Worm (Caenorhabditis elegans) whole organism, L4 larva: ENCODE data around the gene nlp-28.

Source experiments
- R02D3.7 ChIP-seq: fragments of 150-350 bp; sonication (generic microtip); optimal IDR thresholded peaks from 3 replicates; lab custom pipeline; 2014; ENCODE audit warnings: missing biosample characterization, missing genetic modification characterization
- Y48G9A.11 ChIP-seq: fragments of 200-800 bp; sonication (Bioruptor generic); IDR thresholded peaks from 2 replicates; pipeline ENCODE4 v1.3.6; 2022; ENCODE audit warnings: missing genetic modification reagents, missing genetic modification characterization, missing compliant biosample characterization
- aly-2 ChIP-seq: sonication (generic microtip); optimal IDR thresholded peaks from 2 replicates; lab custom pipeline; 2018; ENCODE audit warnings: missing biosample characterization, missing genetic modification characterization
- ama-1 ChIP-seq: fragments of 150-350 bp; optimal IDR thresholded peaks from 2 replicates; lab custom pipeline; 2014; ENCODE audit warnings: inconsistent platforms, mixed read lengths
- ceh-20 ChIP-seq: fragments of 200-800 bp; sonication (Bioruptor generic); IDR thresholded peaks from 2 replicates; pipeline ENCODE4 v1.3.6; 2022; ENCODE audit warnings: missing genetic modification reagents, missing genetic modification characterization, missing compliant biosample characterization
- ceh-32 ChIP-seq: sonication (generic microtip); optimal IDR thresholded peaks from 2 replicates; lab custom pipeline; 2016; ENCODE audit warnings: mild to moderate bottlenecking, missing genetic modification characterization, missing compliant biosample characterization; ENCODE audit not compliant: poor library complexity
- ceh-82 ChIP-seq: sonication (generic microtip); optimal IDR thresholded peaks from 2 replicates; lab custom pipeline; 2017; ENCODE audit warnings: missing biosample characterization, missing genetic modification characterization
- ces-1 ChIP-seq: fragments of 150-350 bp; sonication (generic microtip); optimal IDR thresholded peaks from 4 replicates; lab custom pipeline; 2014; ENCODE audit warnings: missing biosample characterization, missing genetic modification reagents, missing genetic modification characterization
- daf-16 ChIP-seq, 3 experiments: sonication (generic microtip); optimal IDR thresholded peaks; 2 replicates each; lab custom pipeline; 2016 to 2017; ENCODE audit warnings: missing genetic modification characterization in 3 of 3, missing genetic modification reagents in 3 of 3, mild to moderate bottlenecking in 2 of 3, missing compliant biosample characterization in 2 of 3, missing biosample characterization in 1 of 3, moderate library complexity in 1 of 3
- daf-19 ChIP-seq: fragments of 200-800 bp; sonication (Bioruptor generic); conservative IDR thresholded peaks from 2 replicates; pipeline ENCODE4 v1.3.6; 2022; ENCODE audit warnings: missing genetic modification characterization, missing compliant biosample characterization
- dmd-6 ChIP-seq: fragments of 200-800 bp; sonication (Bioruptor generic); IDR thresholded peaks from 2 replicates; pipeline ENCODE4 v1.3.6; 2022; ENCODE audit warnings: missing genetic modification reagents, missing genetic modification characterization, missing compliant biosample characterization
- dmd-8 ChIP-seq: fragments of 200-800 bp; sonication (Bioruptor generic); IDR thresholded peaks from 2 replicates; pipeline ENCODE4 v1.3.6; 2022; ENCODE audit warnings: missing genetic modification characterization, missing compliant biosample characterization
- dve-1 ChIP-seq: sonication (generic microtip); optimal IDR thresholded peaks from 2 replicates; lab custom pipeline; 2017; ENCODE audit warnings: antibody characterized with exemption, mild to moderate bottlenecking, missing genetic modification characterization, missing compliant biosample characterization; ENCODE audit not compliant: insufficient read depth
- fkh-10 ChIP-seq: fragments of 150-350 bp; optimal IDR thresholded peaks from 2 replicates; lab custom pipeline; 2014; ENCODE audit warnings: missing biosample characterization, missing genetic modification reagents, missing genetic modification characterization
- gei-8 ChIP-seq: fragments of 200-800 bp; sonication (Bioruptor generic); optimal IDR thresholded peaks from 2 replicates; lab custom pipeline; 2018; ENCODE audit warnings: mild to moderate bottlenecking, missing genetic modification characterization, missing compliant biosample characterization
- hlh-11 ChIP-seq: fragments of 200-800 bp; sonication (Bioruptor generic); optimal IDR thresholded peaks from 2 replicates; lab custom pipeline; 2018; ENCODE audit warnings: mild to moderate bottlenecking, missing genetic modification characterization, missing compliant biosample characterization
- lim-7 ChIP-seq: fragments of 200-800 bp; sonication (Bioruptor generic); IDR thresholded peaks from 2 replicates; pipeline ENCODE4 v1.3.6; 2022; ENCODE audit warnings: missing genetic modification characterization, missing compliant biosample characterization
- lin-29 ChIP-seq: fragments of 200-800 bp; sonication (Bioruptor generic); IDR thresholded peaks from 2 replicates; pipeline ENCODE4 v1.3.6; 2022; ENCODE audit warnings: missing genetic modification reagents, missing genetic modification characterization, missing compliant biosample characterization
- lin-39 ChIP-seq: fragments of 150-350 bp; optimal IDR thresholded peaks from 2 replicates; lab custom pipeline; 2014; ENCODE audit warnings: missing biosample characterization, missing genetic modification reagents, missing genetic modification characterization
- lsy-2 ChIP-seq, 2 experiments: fragments of 150-350 bp in 1 of 2; sonication (generic microtip) in 1 of 2; optimal IDR thresholded peaks; 2 replicates each; lab custom pipeline; 2014 to 2017; ENCODE audit warnings: missing biosample characterization in 2 of 2, missing genetic modification characterization in 2 of 2
- mdl-1 ChIP-seq, 2 experiments: fragments of 150-350 bp in 1 of 2; sonication (generic microtip) in 1 of 2; optimal IDR thresholded peaks; 2 replicates each; lab custom pipeline; 2014 to 2017; ENCODE audit warnings: missing biosample characterization in 2 of 2, missing genetic modification characterization in 2 of 2
- mes-2 ChIP-seq: sonication (generic microtip); optimal IDR thresholded peaks from 2 replicates; lab custom pipeline; 2016; ENCODE audit warnings: missing genotype, mild to moderate bottlenecking, missing genetic modification characterization, missing compliant biosample characterization; ENCODE audit not compliant: poor library complexity, severe bottlenecking
- nhr-102 ChIP-seq: sonication (generic microtip); optimal IDR thresholded peaks from 2 replicates; lab custom pipeline; 2016; ENCODE audit warnings: mild to moderate bottlenecking, missing genetic modification characterization, moderate library complexity, missing compliant biosample characterization
- nhr-111 ChIP-seq: fragments of 200-800 bp; sonication (Bioruptor generic); optimal IDR thresholded peaks from 2 replicates; lab custom pipeline; 2018; ENCODE audit warnings: mild to moderate bottlenecking, missing genetic modification characterization, missing compliant biosample characterization
- nhr-237 ChIP-seq: sonication (generic microtip); optimal IDR thresholded peaks from 2 replicates; lab custom pipeline; 2017; ENCODE audit warnings: missing biosample characterization, missing genetic modification characterization
- nhr-25 ChIP-seq: sonication (generic microtip); optimal IDR thresholded peaks from 2 replicates; lab custom pipeline; 2017; ENCODE audit warnings: missing genetic modification characterization, mild to moderate bottlenecking, missing compliant biosample characterization, antibody characterized with exemption, moderate library complexity, borderline replicate concordance; ENCODE audit not compliant: insufficient read depth
- nhr-28 ChIP-seq: fragments of 150-350 bp; optimal IDR thresholded peaks from 2 replicates; lab custom pipeline; 2014; ENCODE audit warnings: missing biosample characterization, missing genetic modification characterization
- nhr-48 ChIP-seq: sonication (generic microtip); optimal IDR thresholded peaks from 2 replicates; lab custom pipeline; 2016; ENCODE audit warnings: mild to moderate bottlenecking, missing genetic modification characterization, missing compliant biosample characterization
- nhr-6 ChIP-seq: fragments of 150-350 bp; optimal IDR thresholded peaks from 2 replicates; lab custom pipeline; 2014; ENCODE audit warnings: missing biosample characterization, missing genetic modification characterization
- nhr-77 ChIP-seq: fragments of 150-350 bp; optimal IDR thresholded peaks from 2 replicates; lab custom pipeline; 2014; ENCODE audit warnings: missing biosample characterization, missing genetic modification characterization
- pha-4 ChIP-seq, 2 experiments: fragments of 150-350 bp in 1 of 2; fragments of 200-800 bp in 1 of 2; sonication (Bioruptor generic) in 1 of 2; IDR thresholded peaks in 1 of 2; optimal IDR thresholded peaks in 1 of 2; 2 replicates each; pipeline versions ENCODE4 v1.3.6 to Lab custom; 2014 to 2022; ENCODE audit warnings: missing genetic modification characterization in 2 of 2, missing genetic modification reagents in 2 of 2, missing biosample characterization in 1 of 2, missing compliant biosample characterization in 1 of 2
- pqm-1 ChIP-seq: sonication (generic microtip); optimal IDR thresholded peaks from 2 replicates; lab custom pipeline; 2017; ENCODE audit warnings: missing biosample characterization, missing genetic modification characterization
- saeg-2 ChIP-seq: fragments of 200-800 bp; sonication (Bioruptor generic); IDR thresholded peaks from 2 replicates; pipeline ENCODE4 v1.3.6; 2022; ENCODE audit warnings: missing genetic modification reagents, missing genetic modification characterization, missing compliant biosample characterization
- spr-3 ChIP-seq: fragments of 200-800 bp; sonication (Bioruptor generic); optimal IDR thresholded peaks from 2 replicates; lab custom pipeline; 2018; ENCODE audit warnings: mild to moderate bottlenecking, missing genetic modification characterization, missing compliant biosample characterization
- tra-1 ChIP-seq: fragments of 200-800 bp; sonication (Bioruptor generic); IDR thresholded peaks from 2 replicates; pipeline ENCODE4 v1.3.6; 2022; ENCODE audit warnings: missing genetic modification reagents, missing genetic modification characterization, missing compliant biosample characterization
- unc-130 ChIP-seq: sonication (generic microtip); optimal IDR thresholded peaks from 2 replicates; lab custom pipeline; 2016; ENCODE audit warnings: missing genetic modification reagents, missing genetic modification characterization, missing compliant biosample characterization
- unc-39 ChIP-seq: sonication (generic microtip); optimal IDR thresholded peaks from 2 replicates; lab custom pipeline; 2017; ENCODE audit warnings: missing biosample characterization, missing genetic modification characterization
- vab-7 ChIP-seq: fragments of 200-800 bp; sonication (Bioruptor generic); IDR thresholded peaks from 2 replicates; pipeline ENCODE4 v1.3.6; 2022; ENCODE audit warnings: missing genetic modification reagents, missing genetic modification characterization, missing compliant biosample characterization
- zag-1 ChIP-seq: fragments of 150-350 bp; optimal IDR thresholded peaks from 2 replicates; lab custom pipeline; 2014; ENCODE audit warnings: missing biosample characterization, missing genetic modification characterization
- ztf-7 ChIP-seq: fragments of 150-350 bp; optimal IDR thresholded peaks from 2 replicates; lab custom pipeline; 2014; ENCODE audit warnings: missing biosample characterization, missing genetic modification characterization

nlp-28 gene

DNA sequence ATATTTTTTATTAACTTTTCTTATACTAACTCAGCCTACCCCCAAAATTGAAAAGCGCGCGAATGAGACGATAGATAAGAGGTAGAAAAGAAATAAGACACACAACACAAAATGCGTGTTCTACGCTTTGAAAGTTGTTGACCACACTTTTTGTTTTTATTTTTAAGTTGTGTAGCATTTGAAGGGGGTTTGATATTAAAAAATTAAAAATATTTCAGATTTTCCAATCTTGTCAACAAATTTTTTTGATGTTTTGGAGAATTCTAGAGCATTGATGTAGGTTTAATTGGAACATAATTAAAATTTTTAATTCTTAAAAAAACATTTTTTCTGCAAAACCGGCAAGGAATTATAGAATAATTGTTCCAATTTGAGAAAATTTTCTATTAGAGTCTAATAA lies 26.5 kb upstream of the nlp-28 start, which contains the start of gene cyp-34A6:
TSS of gene cyp-34A6 (minus strand) at position 101 of the 400 bp plus-strand sequence.
- TF ChIP-seq lin-29 (no peak), daf-16 (GFP tag; optimal IDR thresholded peaks at IDR 0.05; lab: Kevin White, UChicago) (no peak), daf-16 (tag; optimal IDR thresholded peaks at IDR 0.05; lab: Kevin White, UChicago) (peak; percentile 49)

DNA sequence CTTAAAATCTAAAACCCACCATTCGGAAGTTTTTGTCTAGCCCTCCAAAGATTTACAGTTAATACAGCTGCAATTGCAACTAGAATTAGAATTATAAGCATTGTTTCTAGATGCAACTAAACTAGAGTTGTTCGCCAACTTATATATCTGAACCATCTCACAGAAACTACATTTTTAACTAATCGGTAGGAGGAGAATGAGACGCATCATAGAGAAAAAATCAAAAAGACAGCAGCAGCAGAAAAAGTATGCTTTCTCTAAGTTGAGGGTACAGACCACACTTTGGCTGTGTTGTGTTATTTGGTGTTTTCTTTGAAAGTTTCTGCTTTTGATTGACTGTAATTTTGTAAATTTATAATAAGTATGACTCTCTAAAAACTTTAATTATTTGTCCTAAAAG lies 24.0 kb upstream of the nlp-28 start, which contains the start of gene cyp-34A7:
TSS of gene cyp-34A7 (minus strand) at position 101 of the 400 bp plus-strand sequence.
- TF ChIP-seq daf-16 (GFP tag; optimal IDR thresholded peaks at IDR 0.05; lab: Kevin White, UChicago) (no peak), daf-16 (tag; optimal IDR thresholded peaks at IDR 0.05; lab: Kevin White, UChicago) (no peak), vab-7 (GFP tag; lab: Robert Waterston, UW) (no peak), unc-130 (GFP tag; lab: Kevin White, UChicago) (no peak), nhr-28 (tag; lab: Kevin White, UChicago) (peak; percentile 42), mes-2 (tag; lab: Kevin White, UChicago) (no peak), nhr-25 (tag; lab: Kevin White, UChicago) (no peak)

DNA sequence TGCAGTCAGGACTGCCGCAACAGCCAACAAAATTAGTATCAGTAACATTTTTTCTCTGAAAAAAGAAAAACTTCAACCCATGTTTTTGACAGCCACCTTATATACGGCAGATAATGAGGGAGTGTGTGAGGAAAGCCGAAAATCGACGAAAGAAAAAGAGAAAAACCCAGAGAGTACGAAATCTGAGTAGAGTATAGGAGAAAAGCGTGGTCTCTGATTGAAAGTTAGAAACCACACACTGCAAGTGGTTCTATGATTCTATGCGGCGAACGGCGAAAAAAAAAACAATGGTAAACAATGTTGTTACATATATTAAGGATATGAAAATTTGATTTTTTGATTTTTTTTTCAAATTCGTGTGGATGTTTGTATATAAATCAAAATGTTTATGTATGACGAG lies 19.9 kb upstream of the nlp-28 start, which contains the start of gene cyp-34A8:
TSS of gene cyp-34A8 (minus strand) at position 62 of the 400 bp plus-strand sequence.
- TF ChIP-seq nhr-102 (peak; percentile 24), dmd-6 (peak; percentile 52; the same call in 1 of the 2 replicates), lim-7 (GFP tag; lab: Robert Waterston, UW) (no peak), nhr-111 (GFP tag; lab: Kevin White, UChicago) (no peak), ceh-20 (no peak), tra-1 (GFP tag; lab: Robert Waterston, UW) (no peak), nhr-77 (peak; percentile 84), dmd-8 (GFP tag; lab: Robert Waterston, UW) (no peak), zag-1 (tag; lab: Kevin White, UChicago) (no peak), mdl-1 (tag; optimal IDR thresholded peaks at IDR 0.05; lab: Kevin White, UChicago) (peak in 1 of 2 experiments; percentile 24), ces-1 (no peak), daf-19 (no peak), lin-39 (tag; lab: Kevin White, UChicago) (no peak), nhr-28 (tag; lab: Kevin White, UChicago) (peak; percentile 79), dve-1 (peak; percentile 57), ztf-7 (tag; lab: Kevin White, UChicago) (no peak), ceh-82 (no peak), spr-3 (GFP tag; lab: Kevin White, UChicago) (no peak), pha-4 (GFP tag; IDR thresholded peaks at IDR 0.05; lab: Robert Waterston, UW) (no peak), pha-4 (tag; optimal IDR thresholded peaks at IDR 0.05; lab: Kevin White, UChicago) (no peak), daf-16 (GFP tag; optimal IDR thresholded peaks at IDR 0.05; lab: Kevin White, UChicago) (no peak), daf-16 (tag; optimal IDR thresholded peaks at IDR 0.05; lab: Kevin White, UChicago) (peak; percentile 2), saeg-2 (GFP tag; lab: Robert Waterston, UW) (no peak), fkh-10 (GFP tag; lab: Kevin White, UChicago) (no peak), nhr-6 (tag; lab: Kevin White, UChicago) (no peak), Y48G9A.11 (no peak), lsy-2 (tag; optimal IDR thresholded peaks at IDR 0.05; lab: Kevin White, UChicago) (no peak), gei-8 (no peak), hlh-11 (tag; lab: Kevin White, UChicago) (peak; percentile 4), unc-39 (tag; lab: Kevin White, UChicago) (no peak), pqm-1 (no peak), aly-2 (no peak), nhr-48 (tag; lab: Kevin White, UChicago) (no peak), R02D3.7 (tag; lab: Kevin White, UChicago) (no peak), nhr-237 (tag; lab: Kevin White, UChicago) (no peak), ama-1 (lab: Kevin White, UChicago) (no peak), ceh-32 (no peak)
- TF ChIP-seq, all 104 proteins: peak for 8
